Fruit fly (Drosophila melanogaster): ENCODE measurements around the gene cno.

The cno gene

DNA sequence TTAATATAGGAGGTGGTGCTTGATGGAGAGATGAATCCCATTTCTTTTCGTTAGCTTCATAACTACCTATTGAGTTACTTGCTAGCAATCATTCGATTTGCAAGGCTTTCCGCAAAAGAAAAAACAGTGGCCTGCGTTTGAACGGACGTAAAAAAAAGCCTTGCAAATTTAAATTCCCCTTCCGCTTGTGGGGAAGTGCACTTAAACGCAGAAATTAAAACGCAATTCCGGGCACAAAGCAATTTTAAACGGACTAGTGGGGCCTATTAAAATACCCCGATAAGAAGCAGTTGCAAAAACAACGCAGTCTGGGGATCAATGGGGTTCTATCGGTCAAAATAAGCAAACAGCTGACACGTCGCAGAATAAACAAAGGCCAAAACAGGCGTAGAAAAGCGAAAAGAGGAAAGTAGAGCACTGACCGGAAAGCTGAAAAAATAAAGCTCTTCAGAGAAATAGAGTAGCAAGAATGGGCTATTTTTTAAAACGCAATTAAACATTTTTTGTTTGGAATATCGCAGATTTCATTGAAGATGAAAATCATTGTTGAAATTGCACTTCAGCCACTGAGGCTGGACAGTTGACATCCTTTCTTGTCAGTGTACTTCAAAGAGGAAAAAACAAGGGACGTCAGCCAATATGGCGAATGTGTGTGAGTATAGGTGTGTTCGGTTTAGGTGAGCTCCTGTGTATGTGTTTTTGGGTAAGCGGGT lies 33.4 kb upstream of the cno start:
- TF ChIP-seq insv (optimal IDR thresholded peaks at IDR 0.05) (no peak), Myc (optimal IDR thresholded peaks at IDR 0.05) (no peak), h (optimal IDR thresholded peaks at IDR 0.05) (no peak), Sin3A (optimal IDR thresholded peaks at IDR 0.05) (no peak), ttk (optimal IDR thresholded peaks at IDR 0.05) (no peak), psq (optimal IDR thresholded peaks at IDR 0.05) (no peak)

DNA sequence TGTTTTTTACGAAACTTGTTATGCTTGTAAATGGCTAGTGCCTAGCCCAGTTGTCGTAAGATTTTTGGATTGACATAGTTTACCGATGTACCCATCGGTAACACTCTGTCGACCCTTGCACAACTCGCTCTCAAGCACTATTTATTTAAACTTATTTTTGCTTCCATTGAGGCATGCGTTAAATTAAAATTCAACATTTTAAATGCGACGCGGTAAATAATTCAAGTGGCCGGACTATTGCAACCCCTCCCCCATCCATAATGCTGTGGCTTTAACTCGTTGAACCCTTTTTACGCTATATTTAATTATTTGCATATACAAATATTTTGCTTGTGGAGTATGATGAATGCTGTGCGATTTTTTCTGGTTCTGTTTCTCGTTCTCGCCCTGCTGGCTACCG lies 32.1 kb upstream of the cno start:
- TF ChIP-seq psq (optimal IDR thresholded peaks at IDR 0.05) (no peak), insv (optimal IDR thresholded peaks at IDR 0.05) (no peak), h (optimal IDR thresholded peaks at IDR 0.05) (no peak), Myc (optimal IDR thresholded peaks at IDR 0.05) (no peak), Sin3A (optimal IDR thresholded peaks at IDR 0.05) (no peak), ttk (optimal IDR thresholded peaks at IDR 0.05) (no peak)

DNA sequence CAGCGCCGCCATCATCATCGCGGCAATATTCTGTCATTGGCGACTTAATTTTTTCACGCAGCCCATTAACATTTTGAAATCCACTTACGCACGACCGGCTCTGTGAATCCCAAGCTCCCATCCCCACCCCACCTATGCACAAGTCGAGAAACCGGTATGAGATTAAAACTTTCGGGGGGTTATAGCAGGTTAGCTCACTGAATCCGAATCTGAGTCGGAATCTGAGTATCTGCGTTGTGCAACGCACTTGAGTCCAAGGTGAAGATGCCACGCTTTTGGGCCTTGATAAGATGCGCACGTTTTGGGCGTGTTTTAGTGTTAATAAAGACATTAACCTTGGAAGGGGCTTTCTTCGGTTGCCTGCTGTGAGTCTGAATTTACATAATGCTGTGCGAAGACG lies 29.7 kb upstream of the cno start:
- no peak for TF ChIP-seq Sin3A (optimal IDR thresholded peaks at IDR 0.05)
- TF ChIP-seq h (optimal IDR thresholded peaks at IDR 0.05): no peak
- TF ChIP-seq insv (optimal IDR thresholded peaks at IDR 0.05): no peak
- TF ChIP-seq ttk (optimal IDR thresholded peaks at IDR 0.05): no peak
- no peak for TF ChIP-seq Myc (optimal IDR thresholded peaks at IDR 0.05)
- TF ChIP-seq psq (optimal IDR thresholded peaks at IDR 0.05): no peak

DNA sequence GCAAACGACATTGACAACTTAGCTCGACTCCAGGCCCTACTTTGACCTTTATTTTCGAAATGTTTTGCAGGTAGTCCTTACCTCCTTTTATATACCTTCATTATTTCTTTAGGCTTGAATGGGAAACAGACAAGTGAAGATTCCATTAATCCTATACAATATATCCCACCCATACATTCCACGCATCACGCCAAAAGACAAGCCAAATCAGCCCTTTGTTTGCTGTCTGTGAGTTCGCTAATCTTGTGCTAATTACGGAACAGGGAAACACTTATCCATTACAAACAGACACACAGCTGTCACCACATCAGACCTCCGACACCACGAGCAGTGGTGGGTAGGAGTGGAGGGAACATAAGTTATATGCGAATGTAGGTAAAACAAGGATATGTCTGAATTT lies 23.5 kb upstream of the cno start, which contains the start of gene CG33293:
Gene CG33293, minus strand, starts transcription at position 15 of the 400 bp plus-strand sequence.
- TF ChIP-seq insv (optimal IDR thresholded peaks at IDR 0.05) (no peak), psq (optimal IDR thresholded peaks at IDR 0.05) (no peak), ttk (optimal IDR thresholded peaks at IDR 0.05) (no peak), h (optimal IDR thresholded peaks at IDR 0.05) (no peak), Sin3A (optimal IDR thresholded peaks at IDR 0.05) (no peak)

DNA sequence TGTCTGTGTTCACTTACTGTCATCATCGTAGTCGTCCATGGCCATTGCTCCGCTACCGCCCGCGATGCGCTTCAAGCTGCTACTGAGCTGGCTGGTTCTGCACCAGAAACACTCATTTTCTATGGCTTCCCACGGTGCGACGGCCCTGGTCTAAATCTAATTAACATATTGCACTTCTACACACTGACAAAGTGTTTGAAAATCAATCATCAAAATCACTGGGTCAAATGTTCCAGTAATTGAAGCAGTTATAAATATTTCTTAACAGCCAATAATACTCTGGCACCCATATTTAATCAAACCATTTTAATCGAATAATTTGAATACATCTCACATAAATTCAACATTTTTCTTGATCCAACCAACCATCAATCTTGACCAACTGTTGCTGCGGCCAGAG lies 20.0 kb upstream of the cno start, which contains the start of gene rtp:
Gene rtp, minus strand, starts transcription at position 101 of the 400 bp plus-strand sequence.
- TF ChIP-seq Myc (optimal IDR thresholded peaks at IDR 0.05): no peak
- TF ChIP-seq Sin3A (optimal IDR thresholded peaks at IDR 0.05): no peak
- no peak for TF ChIP-seq h (optimal IDR thresholded peaks at IDR 0.05)
- TF ChIP-seq insv (optimal IDR thresholded peaks at IDR 0.05): no peak
- TF ChIP-seq psq (optimal IDR thresholded peaks at IDR 0.05): no peak
- no peak for TF ChIP-seq ttk (optimal IDR thresholded peaks at IDR 0.05)

DNA sequence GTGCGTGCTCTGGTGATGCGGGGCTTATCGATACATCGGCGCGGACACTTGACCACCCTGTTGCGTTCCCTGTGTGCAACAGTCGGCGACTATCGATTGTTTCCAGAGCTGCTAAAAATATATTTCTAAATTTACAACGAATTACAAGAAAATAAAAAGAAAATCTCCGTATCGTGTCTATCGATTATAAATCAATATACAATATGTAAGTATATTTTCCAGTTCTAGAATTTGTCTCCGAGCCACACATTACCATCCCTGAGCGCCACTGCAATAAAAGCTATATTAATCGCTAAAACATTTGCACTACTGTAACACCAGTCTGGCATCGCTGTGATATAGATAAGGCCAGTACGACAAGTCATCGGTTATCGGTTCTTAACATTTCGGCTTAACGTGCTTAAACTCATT lies 14.9 kb upstream of the cno start, which contains the start of the genes Kat60 and Mms19:
Gene Kat60, minus strand, starts transcription at position 13 of the 411 bp plus-strand sequence.
Gene Mms19, plus strand, starts transcription at position 347 of the 411 bp plus-strand sequence.
- TF ChIP-seq psq (optimal IDR thresholded peaks at IDR 0.05) (no peak), ttk (optimal IDR thresholded peaks at IDR 0.05) (no peak), Myc (optimal IDR thresholded peaks at IDR 0.05) (no peak), h (optimal IDR thresholded peaks at IDR 0.05) (no peak), Sin3A (optimal IDR thresholded peaks at IDR 0.05) (no peak), insv (optimal IDR thresholded peaks at IDR 0.05) (no peak)

DNA sequence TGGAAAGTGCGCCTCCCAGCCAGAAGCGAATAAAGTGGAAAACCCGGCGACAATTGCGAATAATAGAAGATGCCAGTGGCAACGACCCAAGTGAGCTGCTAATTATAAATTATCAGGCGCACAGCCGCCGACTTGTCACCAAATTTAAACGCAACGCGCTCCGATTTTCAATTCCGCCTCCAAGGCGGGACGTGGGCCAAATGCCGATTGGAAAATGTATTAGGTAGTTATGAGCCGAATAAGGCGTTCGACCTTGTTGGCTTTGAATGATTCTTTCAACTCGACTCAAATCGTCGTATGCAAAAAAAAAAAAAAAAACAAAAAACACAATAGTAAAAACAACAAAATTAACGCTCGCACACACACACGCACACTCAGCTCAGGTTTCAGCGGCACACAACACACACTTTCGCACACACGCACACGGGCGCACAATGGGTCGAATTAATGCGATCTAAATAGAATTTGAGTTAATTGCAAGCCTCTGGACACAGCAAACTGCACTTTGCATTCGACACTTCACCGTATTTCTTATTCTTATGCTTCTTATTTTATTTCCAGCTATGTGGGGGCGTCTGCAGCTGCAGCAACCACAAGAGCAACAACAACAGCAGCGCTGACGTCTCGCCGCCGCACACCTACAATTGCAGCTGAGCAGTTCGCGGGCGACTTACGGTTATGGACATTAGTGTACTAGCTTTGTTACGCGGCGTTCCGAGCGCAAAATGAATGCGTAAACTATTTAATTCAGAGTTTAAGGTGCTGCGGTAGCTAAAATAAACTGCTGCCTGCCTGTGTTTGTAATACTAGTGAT lies 14.3 kb upstream of the cno start:
- no peak for TF ChIP-seq Myc (optimal IDR thresholded peaks at IDR 0.05)
- TF ChIP-seq h (optimal IDR thresholded peaks at IDR 0.05): no peak
- TF ChIP-seq psq (optimal IDR thresholded peaks at IDR 0.05): no peak
- no peak for TF ChIP-seq insv (optimal IDR thresholded peaks at IDR 0.05)
- TF ChIP-seq ttk (optimal IDR thresholded peaks at IDR 0.05): no peak
- TF ChIP-seq Sin3A (optimal IDR thresholded peaks at IDR 0.05): no peak

DNA sequence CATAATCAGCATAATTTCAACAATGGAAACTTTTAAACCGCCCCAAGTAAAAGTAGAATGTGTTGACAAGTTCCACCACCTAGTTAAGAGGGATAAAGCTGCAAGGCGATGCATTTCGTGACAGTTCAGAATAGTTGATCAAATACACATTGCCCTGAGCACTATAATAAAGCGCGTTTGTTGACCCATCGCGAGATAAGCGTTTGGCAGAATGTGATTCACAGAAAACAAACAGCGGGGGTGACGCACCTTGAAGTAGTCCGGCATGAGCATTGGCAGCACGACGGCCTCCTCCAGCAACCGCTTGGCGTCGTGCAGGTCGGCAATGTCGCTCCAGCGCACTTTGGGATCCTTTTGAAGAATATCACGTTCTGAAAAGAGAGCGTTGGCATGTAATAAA lies 12.2 kb upstream of the cno start:
- TF ChIP-seq Myc (optimal IDR thresholded peaks at IDR 0.05) (no peak), psq (optimal IDR thresholded peaks at IDR 0.05) (no peak), insv (optimal IDR thresholded peaks at IDR 0.05) (no peak), ttk (optimal IDR thresholded peaks at IDR 0.05) (no peak), h (optimal IDR thresholded peaks at IDR 0.05) (no peak), Sin3A (optimal IDR thresholded peaks at IDR 0.05) (no peak)

DNA sequence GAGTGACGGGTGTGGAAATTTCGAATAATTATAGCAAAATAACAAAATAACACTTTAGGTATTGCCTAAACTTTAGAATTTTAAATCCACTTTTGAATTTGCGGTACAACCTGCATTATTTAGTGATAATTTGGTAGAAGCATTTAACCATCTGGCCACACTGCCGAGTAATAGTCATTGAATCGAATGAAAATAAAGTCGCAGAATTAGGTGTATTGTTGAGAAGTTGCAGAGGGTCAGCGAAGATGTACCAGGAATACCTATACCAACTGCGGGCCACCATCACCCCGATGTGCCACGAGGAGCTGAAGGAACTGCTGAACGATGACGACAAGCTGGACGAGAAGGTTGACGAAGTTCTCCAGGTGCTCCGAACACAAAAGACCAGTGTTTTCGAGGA lies 8.8 kb upstream of the cno start, which contains the start of gene Vps37B:
Gene Vps37B, plus strand, starts transcription at position 134 of the 400 bp plus-strand sequence.
- TF ChIP-seq psq (optimal IDR thresholded peaks at IDR 0.05): no peak
- TF ChIP-seq Sin3A (optimal IDR thresholded peaks at IDR 0.05): no peak
- no peak for TF ChIP-seq ttk (optimal IDR thresholded peaks at IDR 0.05)
- TF ChIP-seq insv (optimal IDR thresholded peaks at IDR 0.05): no peak
- no peak for TF ChIP-seq h (optimal IDR thresholded peaks at IDR 0.05)
- no peak for TF ChIP-seq Myc (optimal IDR thresholded peaks at IDR 0.05)

DNA sequence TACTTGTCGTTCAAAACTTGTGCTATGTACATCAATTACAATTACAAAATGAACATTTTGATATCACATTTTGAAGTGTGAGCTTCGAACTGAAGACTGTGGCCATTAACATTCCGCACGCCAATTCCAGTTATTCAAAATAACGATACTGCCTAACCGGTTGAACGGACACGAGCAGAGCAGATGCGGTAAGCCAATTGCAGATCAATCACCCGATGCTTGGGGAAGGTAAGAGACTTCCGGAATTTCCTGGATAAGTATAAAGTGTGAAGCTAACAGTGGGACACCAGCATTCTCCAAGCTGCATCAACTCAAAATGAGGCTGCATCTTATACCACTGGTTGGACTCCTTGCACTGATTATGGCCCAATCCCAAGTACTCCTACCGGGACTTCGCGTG lies 6.6 kb upstream of the cno start, which contains the start of gene CG14664:
Gene CG14664, plus strand, starts transcription at position 301 of the 400 bp plus-strand sequence.
- TF ChIP-seq ttk (optimal IDR thresholded peaks at IDR 0.05) (no peak), Sin3A (optimal IDR thresholded peaks at IDR 0.05) (no peak), Myc (optimal IDR thresholded peaks at IDR 0.05) (no peak), psq (optimal IDR thresholded peaks at IDR 0.05) (no peak), h (optimal IDR thresholded peaks at IDR 0.05) (no peak), insv (optimal IDR thresholded peaks at IDR 0.05) (no peak)

DNA sequence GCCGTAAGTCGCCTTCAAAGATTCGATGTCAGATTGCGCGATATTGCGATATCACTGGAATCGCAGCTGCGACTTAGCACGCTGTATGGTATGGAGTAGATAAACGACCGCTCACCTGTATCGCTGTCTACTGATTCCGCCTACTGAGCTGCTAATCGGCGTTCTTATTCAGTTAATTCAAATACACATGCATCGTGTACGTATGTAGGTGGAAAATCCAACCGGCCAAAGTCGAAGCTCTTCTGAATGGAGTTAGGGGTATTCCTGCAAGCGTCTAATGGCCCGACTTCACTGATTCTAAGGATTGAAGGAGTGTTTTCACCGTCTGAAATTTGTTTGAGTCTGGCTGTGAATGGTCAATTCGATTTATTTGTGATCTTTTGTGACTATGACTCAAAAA lies 5.9 kb upstream of the cno start, which contains the start of gene CG2604:
Gene CG2604, minus strand, starts transcription at position 231 of the 400 bp plus-strand sequence.
- no peak for TF ChIP-seq h (optimal IDR thresholded peaks at IDR 0.05)
- TF ChIP-seq Myc (optimal IDR thresholded peaks at IDR 0.05): no peak
- TF ChIP-seq psq (optimal IDR thresholded peaks at IDR 0.05): no peak
- TF ChIP-seq Sin3A (optimal IDR thresholded peaks at IDR 0.05): no peak
- no peak for TF ChIP-seq ttk (optimal IDR thresholded peaks at IDR 0.05)
- no peak for TF ChIP-seq insv (optimal IDR thresholded peaks at IDR 0.05)

DNA sequence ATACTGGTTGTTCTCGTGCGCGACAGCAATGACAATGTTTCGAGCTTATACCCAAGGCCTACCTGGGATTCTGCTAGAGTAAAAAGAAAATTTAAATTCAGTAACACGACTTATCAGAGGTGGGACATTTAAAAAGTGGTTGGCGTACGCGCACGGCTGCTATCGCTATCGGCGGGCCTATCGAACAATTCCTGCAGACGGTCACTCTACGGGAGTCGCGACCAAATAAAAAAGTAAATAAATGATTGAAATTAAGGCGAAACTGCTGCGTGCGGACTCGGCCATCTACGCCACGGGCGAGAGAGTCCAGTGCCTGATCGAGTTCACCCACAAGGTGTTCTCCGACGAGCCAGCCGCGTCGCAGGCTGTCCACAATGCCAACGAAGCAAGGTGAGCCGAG lies 2.2 kb upstream of the cno start, which contains the start of the genes Prosbeta2R2 and CG1116:
Gene Prosbeta2R2, minus strand, starts transcription at position 63 of the 400 bp plus-strand sequence.
Gene CG1116, plus strand, starts transcription at position 192 of the 400 bp plus-strand sequence.
- TF ChIP-seq h (optimal IDR thresholded peaks at IDR 0.05) (no peak), Sin3A (optimal IDR thresholded peaks at IDR 0.05) (no peak), psq (optimal IDR thresholded peaks at IDR 0.05) (no peak), ttk (optimal IDR thresholded peaks at IDR 0.05) (no peak), Myc (optimal IDR thresholded peaks at IDR 0.05) (no peak), insv (optimal IDR thresholded peaks at IDR 0.05) (no peak)
